Worm (Caenorhabditis elegans): Measurements from ENCODE around the gene arg-1.

Gene arg-1

ce11 chrX:1829937-1830336 lies 43.2 kb downstream of the arg-1 start, which contains the start of gene C14E2.6:
TSS of gene C14E2.6 (minus strand) at chrX:1830037.
- TF ChIP-seq mec-3 (tag; optimal IDR thresholded peaks at IDR 0.05; ENCODE audit: borderline replicate concordance) (no peak), elt-2 (tag; optimal IDR thresholded peaks at IDR 0.05) (no peak), ceh-18 (tag; optimal IDR thresholded peaks at IDR 0.05) (no peak), eyg-1 (tag; optimal IDR thresholded peaks at IDR 0.05) (no peak), tbx-7 (tag; optimal IDR thresholded peaks at IDR 0.05) (no peak), ceh-9 (tag; optimal IDR thresholded peaks at IDR 0.05) (no peak), unc-42 (tag; optimal IDR thresholded peaks at IDR 0.05) (no peak), fkh-10 (GFP tag; optimal IDR thresholded peaks at IDR 0.05) (no peak), sox-2 (GFP tag; IDR thresholded peaks at IDR 0.05) (no peak), lin-11 (tag; optimal IDR thresholded peaks at IDR 0.05) (no peak)

ce11 chrX:1830475-1830874 lies 43.8 kb downstream of the arg-1 start:
- TF ChIP-seq ttx-3 (tag; optimal IDR thresholded peaks at IDR 0.05) (no peak), K09A11.1 (tag; optimal IDR thresholded peaks at IDR 0.05; ENCODE audit: insufficient read depth) (no peak), ceh-45 (GFP tag; IDR thresholded peaks at IDR 0.05) (no peak)

ce11 chrX:1837703-1838102 lies 51.0 kb downstream of the arg-1 start:
- peak; percentile 53 for TF ChIP-seq F13H6.1 (tag; optimal IDR thresholded peaks at IDR 0.05)
- TF ChIP-seq ahr-1 (tag; optimal IDR thresholded peaks at IDR 0.05): peak; percentile 28
- TF ChIP-seq ceh-6 (GFP tag; optimal IDR thresholded peaks at IDR 0.05): peak; percentile 72
- peak; percentile 35 for TF ChIP-seq ceh-31 (tag; optimal IDR thresholded peaks at IDR 0.05)
- no peak for TF ChIP-seq ceh-22 (tag; optimal IDR thresholded peaks at IDR 0.05)
- peak; percentile 25 for TF ChIP-seq ceh-24 (tag; optimal IDR thresholded peaks at IDR 0.05)
- peak; percentile 2 for TF ChIP-seq unc-42 (tag; optimal IDR thresholded peaks at IDR 0.05)
- TF ChIP-seq sdc-2 (tag; optimal IDR thresholded peaks at IDR 0.05): peak; percentile 91
- TF ChIP-seq gmeb-2 (tag; optimal IDR thresholded peaks at IDR 0.05): peak; percentile 77
- TF ChIP-seq C38D4.7 (GFP tag; optimal IDR thresholded peaks at IDR 0.05): peak; percentile 65
- peak; percentile 28 for TF ChIP-seq nfya-1 (tag; optimal IDR thresholded peaks at IDR 0.05)
- TF ChIP-seq T23F11.4 (GFP tag; optimal IDR thresholded peaks at IDR 0.05): peak; percentile 54
- TF ChIP-seq unc-55 (GFP tag; optimal IDR thresholded peaks at IDR 0.05): no peak
- no peak for TF ChIP-seq fkh-10 (GFP tag; optimal IDR thresholded peaks at IDR 0.05)
- peak; percentile 79 for TF ChIP-seq che-1 (tag; optimal IDR thresholded peaks at IDR 0.05)
- no peak for TF ChIP-seq sox-2 (GFP tag; IDR thresholded peaks at IDR 0.05)
- no peak for TF ChIP-seq pag-3 (tag; optimal IDR thresholded peaks at IDR 0.05; ENCODE audit: borderline replicate concordance)
- peak; percentile 52 for TF ChIP-seq pat-9 (tag; optimal IDR thresholded peaks at IDR 0.05)
- TF ChIP-seq ceh-2 (tag; optimal IDR thresholded peaks at IDR 0.05): peak; percentile 56
- TF ChIP-seq mec-3 (tag; optimal IDR thresholded peaks at IDR 0.05; ENCODE audit: borderline replicate concordance): peak; percentile 62
- TF ChIP-seq pha-4 (tag; optimal IDR thresholded peaks at IDR 0.05): no peak
- peak; percentile 75 for TF ChIP-seq K02D7.2 (tag; optimal IDR thresholded peaks at IDR 0.05)
- TF ChIP-seq ceh-45 (GFP tag; IDR thresholded peaks at IDR 0.05): 0 out of 2 replicates have a peak, but pooled peaks have one; percentile 20
- TF ChIP-seq madf-2 (tag; optimal IDR thresholded peaks at IDR 0.05): peak; percentile 50
- TF ChIP-seq ets-4 (tag; optimal IDR thresholded peaks at IDR 0.05): peak; percentile 29
- TF ChIP-seq hlh-30 (tag; optimal IDR thresholded peaks at IDR 0.05; ENCODE audit: insufficient read depth): no peak
- TF ChIP-seq npax-4 (tag; optimal IDR thresholded peaks at IDR 0.05): peak; percentile 21
- TF ChIP-seq C08G9.2 (tag; optimal IDR thresholded peaks at IDR 0.05): peak; percentile 62
- TF ChIP-seq pros-1 (tag; optimal IDR thresholded peaks at IDR 0.05): no peak
- TF ChIP-seq ceh-18 (tag; optimal IDR thresholded peaks at IDR 0.05): peak; percentile 42
- peak; percentile 74 for TF ChIP-seq ceh-19 (GFP tag; optimal IDR thresholded peaks at IDR 0.05)
- peak; percentile 56 for TF ChIP-seq ttx-3 (tag; optimal IDR thresholded peaks at IDR 0.05)
- peak; percentile 56 for TF ChIP-seq lin-11 (tag; optimal IDR thresholded peaks at IDR 0.05)
- peak; percentile 52 for TF ChIP-seq hlh-15 (tag; optimal IDR thresholded peaks at IDR 0.05)
- no peak for TF ChIP-seq nhr-11 (tag; optimal IDR thresholded peaks at IDR 0.05)
- TF ChIP-seq lim-6 (tag; optimal IDR thresholded peaks at IDR 0.05): no peak
- TF ChIP-seq ceh-9 (tag; optimal IDR thresholded peaks at IDR 0.05): no peak
- 0 out of 2 replicates have a peak, but pooled peaks have one; percentile 5 for TF ChIP-seq unc-3 (GFP tag; conservative IDR thresholded peaks at IDR 0.05)
- TF ChIP-seq unc-3 (tag; optimal IDR thresholded peaks at IDR 0.05): peak; percentile 29
- no peak for TF ChIP-seq ama-1 (optimal IDR thresholded peaks at IDR 0.05)
- TF ChIP-seq K09A11.1 (tag; optimal IDR thresholded peaks at IDR 0.05; ENCODE audit: insufficient read depth): no peak
- no peak for TF ChIP-seq odd-2 (tag; optimal IDR thresholded peaks at IDR 0.05)
- peak; percentile 68 for TF ChIP-seq sox-4 (tag; optimal IDR thresholded peaks at IDR 0.05)
- TF ChIP-seq syd-9 (tag; optimal IDR thresholded peaks at IDR 0.05): peak; percentile 54

Measured in whole organism, late embryonic.